Fruit fly (Drosophila melanogaster) whole organism, wandering third instar larva: ENCODE results near the gene CG6785.
A peak's percentile ranks its signal among the peaks of the same experiment; 100 is the strongest.

Experiments
- GATAd ChIP-seq: sonication (Bioruptor generic); optimal IDR thresholded peaks from 2 replicates; lab custom pipeline; 2016; ENCODE audit warnings: missing biosample characterization, missing genetic modification characterization
- Myc ChIP-seq: fragments of >200 bp; optimal IDR thresholded peaks from 2 replicates; lab custom pipeline; 2017
- N ChIP-seq: fragments of >200 bp; optimal IDR thresholded peaks from 2 replicates; lab custom pipeline; 2018; ENCODE audit warnings: missing biosample characterization, missing external identifiers, missing genetic modification characterization
- Rel ChIP-seq, 2 experiments: fragments of 200-800 bp; sonication (Bioruptor generic) in 1 of 2; optimal IDR thresholded peaks; 2 replicates in 1 of 2; 3 replicates in 1 of 2; lab custom pipeline; 2016 to 2019; ENCODE audit warnings: mild to moderate bottlenecking in 2 of 2, missing biosample characterization in 2 of 2, missing genetic modification characterization in 2 of 2, moderate library complexity in 1 of 2
- dmrt93B ChIP-seq: fragments of 200-800 bp; sonication (Bioruptor generic); optimal IDR thresholded peaks from 2 replicates; lab custom pipeline; 2018; ENCODE audit warnings: missing biosample characterization, mild to moderate bottlenecking, missing genetic modification characterization
- dsf ChIP-seq: sonication (Bioruptor generic); optimal IDR thresholded peaks from 2 replicates; lab custom pipeline; 2016; ENCODE audit warnings: missing biosample characterization, missing genetic modification characterization, borderline replicate concordance
- foxo ChIP-seq, 2 experiments: fragments of 200-800 bp; sonication (Bioruptor generic); optimal IDR thresholded peaks; 2 replicates in 1 of 2; 3 replicates in 1 of 2; lab custom pipeline; 2016 to 2017; ENCODE audit warnings: missing biosample characterization in 2 of 2, missing genetic modification characterization in 2 of 2
- lola ChIP-seq: fragments of >200 bp; optimal IDR thresholded peaks from 2 replicates; lab custom pipeline; 2017; ENCODE audit warnings: missing biosample characterization, missing genetic modification characterization
- psq ChIP-seq: fragments of 200-800 bp; sonication (Bioruptor generic); optimal IDR thresholded peaks from 3 replicates; lab custom pipeline; 2017; ENCODE audit warnings: missing biosample characterization, mild to moderate bottlenecking, missing genetic modification characterization, moderate library complexity
- rgr ChIP-seq: fragments of 200-800 bp; sonication (Bioruptor generic); optimal IDR thresholded peaks from 3 replicates; lab custom pipeline; 2016; ENCODE audit warnings: missing biosample characterization, mild to moderate bottlenecking, missing genetic modification characterization
- usp ChIP-seq: fragments of >200 bp; optimal IDR thresholded peaks from 2 replicates; lab custom pipeline; 2017; ENCODE audit warnings: missing biosample characterization, missing genetic modification characterization
- woc ChIP-seq: sonication (Bioruptor generic); optimal IDR thresholded peaks from 2 replicates; lab custom pipeline; 2016; ENCODE audit warnings: missing biosample characterization, mild to moderate bottlenecking, missing genetic modification characterization

dm6 chr2L:12010100-12010876 is 34.7 kb downstream of the CG6785 start:
- peak; percentile 12 for TF ChIP-seq psq (GFP tag; lab: Kevin White, UChicago)
- no peak for TF ChIP-seq dmrt93B (GFP tag; lab: Kevin White, UChicago)
- TF ChIP-seq GATAd (GFP tag; lab: Kevin White, UChicago), result no peak
- TF ChIP-seq dsf (GFP tag; lab: Kevin White, UChicago), result no peak
- TF ChIP-seq Rel (GFP tag; optimal IDR thresholded peaks at IDR 0.05; lab: Kevin White, UChicago), result no peak
- peak; percentile 81 for TF ChIP-seq Rel (tag; optimal IDR thresholded peaks at IDR 0.05; lab: Kevin White, UChicago)
- no peak for TF ChIP-seq rgr (GFP tag; lab: Kevin White, UChicago)
- no peak for TF ChIP-seq lola
- TF ChIP-seq usp, result no peak
- no peak for TF ChIP-seq Myc
- peak in 1 of 2 experiments; percentile 22 for TF ChIP-seq foxo (GFP tag; optimal IDR thresholded peaks at IDR 0.05; lab: Kevin White, UChicago)
- TF ChIP-seq N (GFP tag; lab: Kevin White, UChicago), result no peak
- no peak for TF ChIP-seq woc (GFP tag; lab: Kevin White, UChicago)
